Fruit fly (Drosophila melanogaster) whole organism, embryonic: ENCODE measurements around the gene htk.

Experiments used
- Bgb ChIP-seq: fragments of 200-800 bp; sonication (Bioruptor generic); IDR thresholded peaks from 2 replicates; pipeline ENCODE4 v1.3.6; 2022; ENCODE audit warnings: missing biosample characterization, missing genetic modification characterization; ENCODE audit not compliant: partially characterized antibody
- Blimp-1 ChIP-seq: fragments of 200-800 bp; sonication (Bioruptor generic); optimal IDR thresholded peaks from 3 replicates; lab custom pipeline; 2018; ENCODE audit warnings: missing biosample characterization, missing genetic modification characterization, mild to moderate bottlenecking, moderate library complexity, missing genetic modification reagents
- C15 ChIP-seq: fragments of 200-800 bp; sonication (Bioruptor generic); IDR thresholded peaks from 3 replicates; pipeline ENCODE4 v1.3.6; 2022; ENCODE audit warnings: missing biosample characterization, missing genetic modification characterization
- CG10274 ChIP-seq: fragments of 200-800 bp; sonication (Bioruptor generic); optimal IDR thresholded peaks from 3 replicates; lab custom pipeline; 2017; ENCODE audit warnings: missing biosample characterization, mild to moderate bottlenecking, missing genetic modification characterization
- CG10654 ChIP-seq: fragments of 200-800 bp; sonication (Bioruptor generic); optimal IDR thresholded peaks from 2 replicates; lab custom pipeline; 2016; ENCODE audit warnings: missing biosample characterization, missing genetic modification characterization
- CG11723 ChIP-seq: fragments of 200-800 bp; sonication (Bioruptor generic); optimal IDR thresholded peaks from 2 replicates; lab custom pipeline; 2017; ENCODE audit warnings: missing biosample characterization, mild to moderate bottlenecking, missing genetic modification characterization
- CG15269 ChIP-seq: fragments of 200-800 bp; sonication (Bioruptor generic); optimal IDR thresholded peaks from 2 replicates; lab custom pipeline; 2018; ENCODE audit warnings: missing biosample characterization, mild to moderate bottlenecking, missing genetic modification characterization, moderate library complexity
- CG1792 ChIP-seq: fragments of 200-800 bp; sonication (Bioruptor generic); optimal IDR thresholded peaks from 2 replicates; lab custom pipeline; 2016; ENCODE audit warnings: missing biosample characterization, missing genetic modification characterization
- CG2129 ChIP-seq: fragments of 200-800 bp; sonication (Bioruptor generic); IDR thresholded peaks from 2 replicates; pipeline ENCODE4 v1.3.6; 2022; ENCODE audit warnings: missing biosample characterization, missing genetic modification characterization; ENCODE audit not compliant: partially characterized antibody
- CG30020 ChIP-seq: fragments of 200-800 bp; optimal IDR thresholded peaks from 2 replicates; lab custom pipeline; 2019; ENCODE audit warnings: missing biosample characterization, mild to moderate bottlenecking, missing genetic modification characterization, moderate library complexity
- CG30403 ChIP-seq: fragments of 200-800 bp; sonication (Bioruptor generic); optimal IDR thresholded peaks from 3 replicates; lab custom pipeline; 2016; ENCODE audit warnings: missing biosample characterization, missing genetic modification characterization
- CG32767 ChIP-seq: fragments of 200-800 bp; sonication (Bioruptor generic); IDR thresholded peaks from 2 replicates; pipeline ENCODE4 v1.3.6; 2022; ENCODE audit warnings: missing biosample characterization, missing genetic modification characterization
- CG32772 ChIP-seq: fragments of 200-800 bp; sonication (Bioruptor generic); IDR thresholded peaks from 2 replicates; pipeline ENCODE4 v1.3.6; 2022; ENCODE audit warnings: missing biosample characterization, missing genetic modification characterization
- CG3281 ChIP-seq: fragments of 200-800 bp; sonication (Bioruptor generic); optimal IDR thresholded peaks from 3 replicates; lab custom pipeline; 2017; ENCODE audit warnings: missing biosample characterization, mild to moderate bottlenecking, missing genetic modification characterization
- CG5953 ChIP-seq: fragments of 200-800 bp; sonication (Bioruptor generic); IDR thresholded peaks from 2 replicates; pipeline ENCODE4 v1.3.6; 2022; ENCODE audit warnings: missing biosample characterization, missing genetic modification characterization
- CG6854 ChIP-seq: fragments of 200-800 bp; sonication (Bioruptor generic); optimal IDR thresholded peaks from 3 replicates; lab custom pipeline; 2017; ENCODE audit warnings: missing biosample characterization, mild to moderate bottlenecking, missing genetic modification characterization
- CG7745 ChIP-seq: fragments of 200-800 bp; sonication (Bioruptor generic); optimal IDR thresholded peaks from 2 replicates; lab custom pipeline; 2018; ENCODE audit warnings: missing biosample characterization, mild to moderate bottlenecking, missing genetic modification characterization, moderate library complexity
- CG8478 ChIP-seq: fragments of >200 bp; optimal IDR thresholded peaks from 2 replicates; lab custom pipeline; 2018
- D ChIP-seq, 2 experiments: fragments of 200-800 bp in 1 of 2; fragments of >200 bp in 1 of 2; sonication (Bioruptor generic) in 1 of 2; optimal IDR thresholded peaks; 2 replicates in 1 of 2; 3 replicates in 1 of 2; lab custom pipeline; 2017; ENCODE audit warnings: mild to moderate bottlenecking in 1 of 2, missing biosample characterization in 1 of 2, missing genetic modification characterization in 1 of 2, missing genetic modification reagents in 1 of 2
- Dad ChIP-seq: fragments of 200-800 bp; sonication (Bioruptor generic); optimal IDR thresholded peaks from 3 replicates; lab custom pipeline; 2016; ENCODE audit warnings: missing biosample characterization, missing genetic modification characterization
- Dek ChIP-seq: fragments of 200-800 bp; sonication (Bioruptor generic); optimal IDR thresholded peaks from 3 replicates; lab custom pipeline; 2019; ENCODE audit warnings: missing biosample characterization, mild to moderate bottlenecking, missing genetic modification characterization, moderate library complexity
- Dll ChIP-seq: fragments of 200-800 bp; sonication (Bioruptor generic); IDR thresholded peaks from 4 replicates; pipeline ENCODE4 v1.3.6; 2022; ENCODE audit warnings: missing biosample characterization, missing genetic modification characterization; ENCODE audit not compliant: partially characterized antibody
- Eip74EF ChIP-seq, 2 experiments: fragments of 200-800 bp in 1 of 2; fragments of >200 bp in 1 of 2; sonication (Bioruptor generic) in 1 of 2; optimal IDR thresholded peaks; 2 replicates each; lab custom pipeline; 2017 to 2019; ENCODE audit warnings: missing biosample characterization in 2 of 2, missing genetic modification characterization in 2 of 2, mild to moderate bottlenecking in 1 of 2, moderate library complexity in 1 of 2
- Fer1 ChIP-seq: fragments of 200-800 bp; sonication (Bioruptor generic); optimal IDR thresholded peaks from 2 replicates; lab custom pipeline; 2017; ENCODE audit warnings: missing biosample characterization, mild to moderate bottlenecking, missing genetic modification characterization
- H2.0 ChIP-seq: fragments of 200-800 bp; sonication (Bioruptor generic); IDR thresholded peaks from 2 replicates; pipeline ENCODE4 v1.3.6; 2022; ENCODE audit warnings: missing biosample characterization, missing genetic modification characterization
- HLH3B ChIP-seq: fragments of 200-800 bp; sonication (Bioruptor generic); IDR thresholded peaks from 2 replicates; pipeline ENCODE4 v1.3.6; 2022; ENCODE audit warnings: missing biosample characterization, missing genetic modification characterization
- Nf-YA ChIP-seq: fragments of 200-800 bp; sonication (Bioruptor generic); IDR thresholded peaks from 2 replicates; pipeline ENCODE4 v1.3.6; 2022; ENCODE audit warnings: missing biosample characterization, missing genetic modification characterization
- aop ChIP-seq: fragments of 200-800 bp; sonication (Bioruptor generic); IDR thresholded peaks from 2 replicates; pipeline ENCODE4 v1.3.6; 2022; ENCODE audit warnings: missing biosample characterization, missing genetic modification characterization
- bbx ChIP-seq: fragments of 200-800 bp; sonication (Bioruptor generic); IDR thresholded peaks from 2 replicates; pipeline ENCODE4 v1.3.6; 2022; ENCODE audit warnings: missing biosample characterization, missing genetic modification characterization; ENCODE audit not compliant: partially characterized antibody
- br ChIP-seq: fragments of >200 bp; optimal IDR thresholded peaks from 2 replicates; lab custom pipeline; 2017
- crol ChIP-seq: fragments of 200-800 bp; sonication (Bioruptor generic); IDR thresholded peaks from 2 replicates; pipeline ENCODE4 v1.3.6; 2022; ENCODE audit warnings: missing biosample characterization, missing genetic modification characterization
- dan ChIP-seq: fragments of 200-800 bp; sonication (Bioruptor generic); IDR thresholded peaks from 2 replicates; pipeline ENCODE4 v1.3.6; 2022; ENCODE audit warnings: missing biosample characterization, missing genetic modification characterization
- dati ChIP-seq: fragments of 200-800 bp; sonication (Bioruptor generic); IDR thresholded peaks from 2 replicates; pipeline ENCODE4 v1.3.6; 2022; ENCODE audit warnings: missing biosample characterization, missing genetic modification characterization
- dimm ChIP-seq: fragments of 200-800 bp; sonication (Bioruptor generic); IDR thresholded peaks from 2 replicates; pipeline ENCODE4 v1.3.6; 2022; ENCODE audit warnings: missing biosample characterization, missing genetic modification characterization
- disco-r ChIP-seq: fragments of 200-800 bp; sonication (Bioruptor generic); optimal IDR thresholded peaks from 2 replicates; lab custom pipeline; 2016; ENCODE audit warnings: missing biosample characterization, missing genetic modification characterization
- dysf ChIP-seq: fragments of 200-800 bp; sonication (Bioruptor generic); IDR thresholded peaks from 3 replicates; pipeline ENCODE4 v1.3.6; 2022; ENCODE audit warnings: missing biosample characterization, missing genetic modification characterization
- hbn ChIP-seq: fragments of 200-800 bp; sonication (Bioruptor generic); IDR thresholded peaks from 2 replicates; pipeline ENCODE4 v1.3.6; 2022; ENCODE audit warnings: missing biosample characterization, missing genetic modification characterization; ENCODE audit not compliant: partially characterized antibody
- her ChIP-seq: fragments of 200-800 bp; sonication (Bioruptor generic); optimal IDR thresholded peaks from 2 replicates; lab custom pipeline; 2016; ENCODE audit warnings: missing biosample characterization, missing genetic modification characterization
- kni ChIP-seq: fragments of 200-800 bp; sonication (Bioruptor generic); optimal IDR thresholded peaks from 3 replicates; lab custom pipeline; 2017; ENCODE audit warnings: mild to moderate bottlenecking, missing biosample characterization, missing genetic modification reagents, missing genetic modification characterization
- lilli ChIP-seq: fragments of 200-800 bp; sonication (Bioruptor generic); optimal IDR thresholded peaks from 3 replicates; lab custom pipeline; 2016; ENCODE audit warnings: missing biosample characterization, missing genetic modification characterization
- maf-S ChIP-seq: fragments of 200-800 bp; sonication (Bioruptor generic); optimal IDR thresholded peaks from 2 replicates; lab custom pipeline; 2016; ENCODE audit warnings: missing biosample characterization, missing genetic modification characterization
- mam ChIP-seq: fragments of 200-800 bp; sonication (Bioruptor generic); optimal IDR thresholded peaks from 3 replicates; lab custom pipeline; 2016; ENCODE audit warnings: missing biosample characterization, missing genetic modification characterization
- pita ChIP-seq: fragments of 200-800 bp; sonication (Bioruptor generic); optimal IDR thresholded peaks from 2 replicates; lab custom pipeline; 2017; ENCODE audit warnings: missing biosample characterization, mild to moderate bottlenecking, missing genetic modification characterization
- sd ChIP-seq: fragments of 200-800 bp; sonication (Bioruptor generic); optimal IDR thresholded peaks from 3 replicates; lab custom pipeline; 2018; ENCODE audit warnings: missing biosample characterization, mild to moderate bottlenecking, missing genetic modification characterization, moderate library complexity
- shn ChIP-seq: fragments of 200-800 bp; sonication (Bioruptor generic); optimal IDR thresholded peaks from 3 replicates; lab custom pipeline; 2016; ENCODE audit warnings: missing biosample characterization, missing genetic modification characterization
- sima ChIP-seq: fragments of 200-800 bp; sonication (Bioruptor generic); optimal IDR thresholded peaks from 2 replicates; lab custom pipeline; 2016; ENCODE audit warnings: missing biosample characterization, missing genetic modification characterization
- so ChIP-seq: fragments of 200-800 bp; sonication (Bioruptor generic); IDR thresholded peaks from 3 replicates; pipeline ENCODE4 v1.3.6; 2022; ENCODE audit warnings: missing biosample characterization, missing genetic modification characterization
- stwl ChIP-seq: fragments of 200-800 bp; sonication (Bioruptor generic); optimal IDR thresholded peaks from 3 replicates; lab custom pipeline; 2018; ENCODE audit warnings: missing biosample characterization, mild to moderate bottlenecking, missing genetic modification characterization, moderate library complexity
- tup ChIP-seq: fragments of 200-800 bp; sonication (Bioruptor generic); optimal IDR thresholded peaks from 2 replicates; lab custom pipeline; 2016; ENCODE audit warnings: missing biosample characterization, mild to moderate bottlenecking, missing genetic modification characterization, moderate library complexity
- wor ChIP-seq: fragments of 200-800 bp; sonication (Bioruptor generic); IDR thresholded peaks from 2 replicates; pipeline ENCODE4 v1.3.6; 2022; ENCODE audit warnings: missing biosample characterization, missing genetic modification characterization
- z ChIP-seq: fragments of 200-800 bp; sonication (Bioruptor generic); IDR thresholded peaks from 3 replicates; pipeline ENCODE4 v1.3.6; 2022; ENCODE audit warnings: missing biosample characterization, missing genetic modification characterization
- zen ChIP-seq: fragments of 200-800 bp; sonication (Bioruptor generic); optimal IDR thresholded peaks from 3 replicates; lab custom pipeline; 2018; ENCODE audit warnings: missing biosample characterization, mild to moderate bottlenecking, missing genetic modification characterization, moderate library complexity

htk gene

DNA sequence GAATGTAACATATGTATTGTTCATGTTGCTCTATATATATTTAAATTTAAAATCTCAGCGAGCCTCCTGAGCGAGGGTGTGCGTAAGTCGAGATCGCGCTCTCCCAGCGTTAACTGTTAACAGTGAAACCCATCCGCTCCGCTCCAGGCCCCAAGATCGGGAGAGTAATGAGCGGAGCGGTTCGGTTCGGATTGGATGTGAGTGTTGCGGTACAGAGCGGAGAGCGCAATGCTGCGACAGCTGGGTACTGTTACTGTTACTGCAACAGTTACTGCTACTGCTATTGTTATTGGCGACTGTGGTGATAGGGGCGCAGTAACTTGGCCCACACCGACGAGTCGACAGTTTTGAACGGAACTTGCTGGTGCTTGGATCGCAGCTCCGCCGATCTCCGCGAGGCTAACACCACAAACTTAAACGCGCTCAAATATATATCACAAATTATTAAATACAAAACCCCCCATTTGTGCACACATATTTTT lies 11.1 kb upstream of the htk start, which contains the start of gene Pvf1 (continued):
- TF ChIP-seq CG32772 (no peak), pita (GFP tag; lab: Kevin White, UChicago) (no peak), Bgb (GFP tag; lab: Robert Waterston, UW) (no peak), maf-S (GFP tag; lab: Kevin White, UChicago) (no peak), CG2129 (GFP tag; lab: Robert Waterston, UW) (no peak), br (lab: Kevin White, UChicago) (no peak), dysf (GFP tag; lab: Robert Waterston, UW) (no peak), Blimp-1 (GFP tag; lab: Kevin White, UChicago) (no peak), C15 (GFP tag; lab: Robert Waterston, UW) (no peak), so (peak; percentile 36; the same call in 1 of the 3 replicates), dati (GFP tag; lab: Robert Waterston, UW) (no peak), wor (GFP tag; lab: Robert Waterston, UW) (no peak), tup (GFP tag; lab: Kevin White, UChicago) (no peak), CG10654 (GFP tag; lab: Kevin White, UChicago) (no peak), lilli (GFP tag; lab: Kevin White, UChicago) (no peak), D (optimal IDR thresholded peaks at IDR 0.05; lab: Kevin White, UChicago) (no peak), D (GFP tag; optimal IDR thresholded peaks at IDR 0.05; lab: Kevin White, UChicago) (no peak), Nf-YA (GFP tag; lab: Robert Waterston, UW) (no peak), sd (tag; lab: Kevin White, UChicago) (no peak), CG15269 (peak; percentile 36), aop (GFP tag; lab: Robert Waterston, UW) (no peak), CG30403 (GFP tag; lab: Kevin White, UChicago) (no peak), CG10274 (no peak), CG6854 (GFP tag; lab: Kevin White, UChicago) (no peak), H2.0 (no peak), shn (GFP tag; lab: Kevin White, UChicago) (no peak), disco-r (GFP tag; lab: Kevin White, UChicago) (no peak), dimm (GFP tag; lab: Robert Waterston, UW) (no peak), CG11723 (GFP tag; lab: Kevin White, UChicago) (no peak), hbn (no peak), Dad (GFP tag; lab: Kevin White, UChicago) (no peak), Eip74EF (GFP tag; optimal IDR thresholded peaks at IDR 0.05; lab: Kevin White, UChicago) (no peak), sima (no peak), kni (GFP tag; lab: Kevin White, UChicago) (peak; percentile 25), HLH3B (GFP tag; lab: Robert Waterston, UW) (no peak), Dll (GFP tag; lab: Robert Waterston, UW) (no peak), CG32767 (GFP tag; lab: Robert Waterston, UW) (no peak), mam (GFP tag; lab: Kevin White, UChicago) (no peak), crol (GFP tag; lab: Robert Waterston, UW) (no peak), CG5953 (GFP tag; lab: Robert Waterston, UW) (no peak), z (GFP tag; lab: Robert Waterston, UW) (no peak), Fer1 (GFP tag; lab: Kevin White, UChicago) (peak; percentile 31), dan (GFP tag; lab: Robert Waterston, UW) (no peak), CG8478 (lab: Kevin White, UChicago) (no peak), CG30020 (no peak), bbx (GFP tag; lab: Robert Waterston, UW) (peak; percentile 37; the same call in 1 of the 2 replicates), CG3281 (GFP tag; lab: Kevin White, UChicago) (peak; percentile 26), CG1792 (GFP tag; lab: Kevin White, UChicago) (no peak), Dek (tag; lab: Kevin White, UChicago) (no peak), CG7745 (tag; lab: Kevin White, UChicago) (no peak), her (no peak), stwl (tag; lab: Kevin White, UChicago) (no peak), zen (no peak)
